Worm (Caenorhabditis elegans) whole organism, L4 larva: Measurements from ENCODE around the gene ttr-35.

Source experiments
- D1046.2 ChIP-seq: fragments of 200-800 bp; sonication (Bioruptor generic); IDR thresholded peaks from 2 replicates; pipeline ENCODE4 v1.3.6; 2022; ENCODE audit warnings: missing genetic modification characterization, missing compliant biosample characterization
- F10B5.3 ChIP-seq: sonication (generic microtip); optimal IDR thresholded peaks from 2 replicates; lab custom pipeline; 2016; ENCODE audit warnings: mild to moderate bottlenecking, missing genetic modification characterization, missing compliant biosample characterization
- F26F4.8 ChIP-seq: fragments of 200-800 bp; sonication (Bioruptor generic); conservative IDR thresholded peaks from 2 replicates; pipeline ENCODE4 v1.3.6; 2022; ENCODE audit warnings: missing genetic modification characterization, missing compliant biosample characterization
- F37D6.2 ChIP-seq: sonication (generic microtip); optimal IDR thresholded peaks from 2 replicates; lab custom pipeline; 2016; ENCODE audit warnings: mild to moderate bottlenecking, missing genetic modification characterization, missing compliant biosample characterization
- F44E2.7 ChIP-seq: fragments of 200-800 bp; sonication (Bioruptor generic); IDR thresholded peaks from 2 replicates; pipeline ENCODE4 v2.1.2; 2022; ENCODE audit warnings: missing genetic modification characterization, missing compliant biosample characterization
- R02D3.7 ChIP-seq: fragments of 150-350 bp; sonication (generic microtip); optimal IDR thresholded peaks from 3 replicates; lab custom pipeline; 2014; ENCODE audit warnings: missing biosample characterization, missing genetic modification characterization
- T20F7.1 ChIP-seq: fragments of 200-800 bp; sonication (Bioruptor generic); optimal IDR thresholded peaks from 2 replicates; lab custom pipeline; 2018; ENCODE audit warnings: mild to moderate bottlenecking, missing genetic modification characterization, missing compliant biosample characterization
- Y48G9A.11 ChIP-seq: fragments of 200-800 bp; sonication (Bioruptor generic); IDR thresholded peaks from 2 replicates; pipeline ENCODE4 v1.3.6; 2022; ENCODE audit warnings: missing genetic modification reagents, missing genetic modification characterization, missing compliant biosample characterization
- ZK337.2 ChIP-seq: fragments of 200-800 bp; sonication (Bioruptor generic); IDR thresholded peaks from 2 replicates; pipeline ENCODE4 v1.3.6; 2022; ENCODE audit warnings: missing genetic modification reagents, missing genetic modification characterization, missing compliant biosample characterization
- arid-1 ChIP-seq: fragments of 200-800 bp; sonication (Bioruptor generic); conservative IDR thresholded peaks from 2 replicates; pipeline ENCODE4 v1.3.6; 2022; ENCODE audit warnings: missing genetic modification reagents, missing genetic modification characterization, missing compliant biosample characterization
- ceh-20 ChIP-seq: fragments of 200-800 bp; sonication (Bioruptor generic); IDR thresholded peaks from 2 replicates; pipeline ENCODE4 v1.3.6; 2022; ENCODE audit warnings: missing genetic modification reagents, missing genetic modification characterization, missing compliant biosample characterization
- ceh-82 ChIP-seq: sonication (generic microtip); optimal IDR thresholded peaks from 2 replicates; lab custom pipeline; 2017; ENCODE audit warnings: missing biosample characterization, missing genetic modification characterization
- ces-1 ChIP-seq: fragments of 150-350 bp; sonication (generic microtip); optimal IDR thresholded peaks from 4 replicates; lab custom pipeline; 2014; ENCODE audit warnings: missing biosample characterization, missing genetic modification reagents, missing genetic modification characterization
- daf-16 ChIP-seq, 3 experiments: sonication (generic microtip); optimal IDR thresholded peaks; 2 replicates each; lab custom pipeline; 2016 to 2017; ENCODE audit warnings: missing genetic modification characterization in 3 of 3, missing genetic modification reagents in 3 of 3, mild to moderate bottlenecking in 2 of 3, missing compliant biosample characterization in 2 of 3, missing biosample characterization in 1 of 3, moderate library complexity in 1 of 3
- daf-19 ChIP-seq: fragments of 200-800 bp; sonication (Bioruptor generic); conservative IDR thresholded peaks from 2 replicates; pipeline ENCODE4 v1.3.6; 2022; ENCODE audit warnings: missing genetic modification characterization, missing compliant biosample characterization
- dmd-6 ChIP-seq: fragments of 200-800 bp; sonication (Bioruptor generic); IDR thresholded peaks from 2 replicates; pipeline ENCODE4 v1.3.6; 2022; ENCODE audit warnings: missing genetic modification reagents, missing genetic modification characterization, missing compliant biosample characterization
- duxl-1 ChIP-seq: sonication (generic microtip); optimal IDR thresholded peaks from 2 replicates; lab custom pipeline; 2016; ENCODE audit warnings: mild to moderate bottlenecking, missing genetic modification characterization, moderate library complexity, missing compliant biosample characterization; ENCODE audit not compliant: poor library complexity
- dve-1 ChIP-seq: sonication (generic microtip); optimal IDR thresholded peaks from 2 replicates; lab custom pipeline; 2017; ENCODE audit warnings: antibody characterized with exemption, mild to moderate bottlenecking, missing genetic modification characterization, missing compliant biosample characterization; ENCODE audit not compliant: insufficient read depth
- fkh-10 ChIP-seq: fragments of 150-350 bp; optimal IDR thresholded peaks from 2 replicates; lab custom pipeline; 2014; ENCODE audit warnings: missing biosample characterization, missing genetic modification reagents, missing genetic modification characterization
- hlh-11 ChIP-seq: fragments of 200-800 bp; sonication (Bioruptor generic); optimal IDR thresholded peaks from 2 replicates; lab custom pipeline; 2018; ENCODE audit warnings: mild to moderate bottlenecking, missing genetic modification characterization, missing compliant biosample characterization
- hlh-30 ChIP-seq: sonication (generic microtip); optimal IDR thresholded peaks from 2 replicates; lab custom pipeline; 2017; ENCODE audit warnings: antibody characterized with exemption, mild to moderate bottlenecking, missing genetic modification characterization, missing compliant biosample characterization; ENCODE audit not compliant: insufficient read depth
- jun-1 ChIP-seq: fragments of 150-350 bp; optimal IDR thresholded peaks from 2 replicates; lab custom pipeline; 2014; ENCODE audit warnings: missing biosample characterization, missing genetic modification reagents, missing genetic modification characterization
- lim-7 ChIP-seq: fragments of 200-800 bp; sonication (Bioruptor generic); IDR thresholded peaks from 2 replicates; pipeline ENCODE4 v1.3.6; 2022; ENCODE audit warnings: missing genetic modification characterization, missing compliant biosample characterization
- lin-15B ChIP-seq: fragments of 150-350 bp; sonication (generic microtip); optimal IDR thresholded peaks from 3 replicates; lab custom pipeline; 2014; ENCODE audit warnings: missing biosample characterization, missing genetic modification characterization
- lin-29 ChIP-seq: fragments of 200-800 bp; sonication (Bioruptor generic); IDR thresholded peaks from 2 replicates; pipeline ENCODE4 v1.3.6; 2022; ENCODE audit warnings: missing genetic modification reagents, missing genetic modification characterization, missing compliant biosample characterization
- lin-38 ChIP-seq: fragments of 200-800 bp; sonication (Bioruptor generic); IDR thresholded peaks from 2 replicates; pipeline ENCODE4 v1.3.6; 2022; ENCODE audit warnings: missing genetic modification reagents, missing genetic modification characterization, missing compliant biosample characterization
- madf-5 ChIP-seq, 2 experiments: fragments of 200-800 bp; sonication (Bioruptor generic); IDR thresholded peaks; 2 replicates each; pipeline ENCODE4 v1.3.6; 2022; ENCODE audit warnings: missing compliant biosample characterization in 2 of 2, missing genetic modification characterization in 2 of 2
- mdt-29 ChIP-seq: fragments of 200-800 bp; sonication (Bioruptor generic); IDR thresholded peaks from 2 replicates; pipeline ENCODE4 v1.3.6; 2022; ENCODE audit warnings: missing genetic modification reagents, missing genetic modification characterization, missing compliant biosample characterization
- mxl-3 ChIP-seq: fragments of 200-800 bp; sonication (Bioruptor generic); optimal IDR thresholded peaks from 2 replicates; lab custom pipeline; 2018; ENCODE audit warnings: mild to moderate bottlenecking, missing genetic modification characterization, missing compliant biosample characterization
- nhr-102 ChIP-seq: sonication (generic microtip); optimal IDR thresholded peaks from 2 replicates; lab custom pipeline; 2016; ENCODE audit warnings: mild to moderate bottlenecking, missing genetic modification characterization, moderate library complexity, missing compliant biosample characterization
- nhr-11 ChIP-seq: fragments of 150-350 bp; optimal IDR thresholded peaks from 2 replicates; lab custom pipeline; 2014; ENCODE audit warnings: missing biosample characterization, missing genetic modification characterization
- nhr-237 ChIP-seq: sonication (generic microtip); optimal IDR thresholded peaks from 2 replicates; lab custom pipeline; 2017; ENCODE audit warnings: missing biosample characterization, missing genetic modification characterization
- nhr-28 ChIP-seq: fragments of 150-350 bp; optimal IDR thresholded peaks from 2 replicates; lab custom pipeline; 2014; ENCODE audit warnings: missing biosample characterization, missing genetic modification characterization
- nhr-42 ChIP-seq: fragments of 200-800 bp; sonication (Bioruptor generic); IDR thresholded peaks from 2 replicates; pipeline ENCODE4 v1.3.6; 2022; ENCODE audit warnings: missing genetic modification characterization, missing compliant biosample characterization
- nhr-48 ChIP-seq: sonication (generic microtip); optimal IDR thresholded peaks from 2 replicates; lab custom pipeline; 2016; ENCODE audit warnings: mild to moderate bottlenecking, missing genetic modification characterization, missing compliant biosample characterization
- nhr-77 ChIP-seq: fragments of 150-350 bp; optimal IDR thresholded peaks from 2 replicates; lab custom pipeline; 2014; ENCODE audit warnings: missing biosample characterization, missing genetic modification characterization
- php-3 ChIP-seq: fragments of 200-800 bp; sonication (Bioruptor generic); IDR thresholded peaks from 2 replicates; pipeline ENCODE4 v1.3.6; 2022; ENCODE audit warnings: missing genetic modification reagents, missing genetic modification characterization, missing compliant biosample characterization
- saeg-2 ChIP-seq: fragments of 200-800 bp; sonication (Bioruptor generic); IDR thresholded peaks from 2 replicates; pipeline ENCODE4 v1.3.6; 2022; ENCODE audit warnings: missing genetic modification reagents, missing genetic modification characterization, missing compliant biosample characterization
- sdz-12 ChIP-seq: fragments of 200-800 bp; sonication (Bioruptor generic); optimal IDR thresholded peaks from 2 replicates; lab custom pipeline; 2018; ENCODE audit warnings: mild to moderate bottlenecking, missing genetic modification characterization, missing compliant biosample characterization
- snpc-1.2 ChIP-seq: fragments of 200-800 bp; sonication (Bioruptor generic); IDR thresholded peaks from 2 replicates; pipeline ENCODE4 v1.3.6; 2022; ENCODE audit warnings: missing genetic modification reagents, missing genetic modification characterization, missing compliant biosample characterization
- tra-1 ChIP-seq: fragments of 200-800 bp; sonication (Bioruptor generic); IDR thresholded peaks from 2 replicates; pipeline ENCODE4 v1.3.6; 2022; ENCODE audit warnings: missing genetic modification reagents, missing genetic modification characterization, missing compliant biosample characterization
- unc-130 ChIP-seq: sonication (generic microtip); optimal IDR thresholded peaks from 2 replicates; lab custom pipeline; 2016; ENCODE audit warnings: missing genetic modification reagents, missing genetic modification characterization, missing compliant biosample characterization
- vab-7 ChIP-seq: fragments of 200-800 bp; sonication (Bioruptor generic); IDR thresholded peaks from 2 replicates; pipeline ENCODE4 v1.3.6; 2022; ENCODE audit warnings: missing genetic modification reagents, missing genetic modification characterization, missing compliant biosample characterization
- zip-11 ChIP-seq: fragments of 200-800 bp; sonication (Bioruptor generic); IDR thresholded peaks from 2 replicates; pipeline ENCODE4 v1.3.6; 2022; ENCODE audit warnings: missing genetic modification characterization, missing compliant biosample characterization
- zip-2 ChIP-seq: fragments of 150-350 bp; optimal IDR thresholded peaks from 2 replicates; lab custom pipeline; 2014; ENCODE audit warnings: missing biosample characterization, missing genetic modification characterization

ttr-35 gene

ce11 chrX:6531896-6532295, 19.8 kb downstream of the ttr-35 start:
- TF ChIP-seq F10B5.3 (no peak), ceh-82 (tag; lab: Kevin White, UChicago) (no peak), dve-1 (tag; lab: Kevin White, UChicago) (no peak), R02D3.7 (tag; lab: Kevin White, UChicago) (no peak), Y48G9A.11 (GFP tag; lab: Robert Waterston, UW) (no peak), nhr-237 (tag; lab: Kevin White, UChicago) (no peak), duxl-1 (tag; lab: Kevin White, UChicago) (no peak), ces-1 (no peak), F44E2.7 (no peak), zip-11 (GFP tag; lab: Robert Waterston, UW) (no peak), lin-15B (tag; lab: Kevin White, UChicago) (no peak)

DNA sequence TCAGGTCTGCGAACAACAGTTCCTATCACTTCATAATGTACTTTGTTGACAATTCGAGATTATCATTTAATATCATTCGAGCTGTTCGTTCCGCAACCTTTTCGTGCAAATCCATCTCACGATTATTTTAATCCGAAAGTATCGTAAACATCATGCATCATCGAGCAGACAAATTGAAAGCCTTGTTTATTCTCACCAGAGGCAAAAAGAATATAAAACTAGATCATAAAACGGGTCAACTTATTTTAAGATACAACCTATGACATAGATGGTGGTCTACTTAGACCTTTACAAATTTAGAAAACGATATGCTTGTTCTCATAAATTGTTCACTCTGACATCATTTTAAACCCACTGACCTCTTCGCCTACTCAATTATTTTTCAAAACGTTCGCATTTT, 21.0 kb downstream of the ttr-35 start:
- TF ChIP-seq lin-38 (peak; percentile 37; the same call in 1 of the 2 replicates), dmd-6 (GFP tag; lab: Robert Waterston, UW) (peak; percentile 73), dve-1 (tag; lab: Kevin White, UChicago) (peak; percentile 61), mdt-29 (GFP tag; lab: Robert Waterston, UW) (0 out of 2 replicates have a peak, but pooled peaks have one; percentile 30), daf-19 (GFP tag; lab: Robert Waterston, UW) (no peak), sdz-12 (GFP tag; lab: Kevin White, UChicago) (no peak), T20F7.1 (GFP tag; lab: Kevin White, UChicago) (peak; percentile 2)

DNA sequence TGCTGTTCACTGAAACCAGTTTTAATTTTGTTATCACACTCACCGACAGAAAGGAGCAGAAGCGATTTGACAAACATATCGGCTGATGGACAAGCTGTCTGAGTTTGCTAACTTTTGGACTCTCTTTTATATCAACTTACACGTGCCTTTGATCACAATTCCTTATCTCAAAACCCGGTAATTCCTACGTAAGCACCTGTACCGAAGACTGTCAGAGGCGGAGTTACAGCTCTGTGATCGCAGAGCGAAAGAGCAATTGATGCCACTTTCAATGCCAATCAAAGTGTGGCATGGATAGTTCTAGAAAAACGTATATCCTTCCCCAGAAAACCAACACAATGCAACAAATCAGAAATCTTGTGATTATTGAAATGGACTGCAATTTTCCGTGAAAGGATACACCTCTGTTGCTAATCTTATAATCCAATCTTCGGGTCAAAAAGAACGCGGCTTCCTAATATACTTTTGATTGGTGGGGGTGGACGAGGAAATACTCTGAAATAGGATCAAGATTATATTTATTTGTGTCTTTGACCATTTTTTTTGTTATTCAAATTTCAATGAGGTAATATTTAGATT, 24.7 kb downstream of the ttr-35 start, which contains the start of gene ilys-5:
Gene ilys-5, minus strand, starts transcription at position 140 of the 579 bp plus-strand sequence.
- TF ChIP-seq dmd-6 (GFP tag; lab: Robert Waterston, UW), result peak; percentile 93
- no peak for TF ChIP-seq lin-29 (GFP tag; lab: Robert Waterston, UW)
- no peak for TF ChIP-seq lim-7 (GFP tag; lab: Robert Waterston, UW)
- TF ChIP-seq zip-2 (tag; lab: Kevin White, UChicago), result no peak
- peak; percentile 38 for TF ChIP-seq nhr-102 (tag; lab: Kevin White, UChicago)
- TF ChIP-seq nhr-77, result no peak
- TF ChIP-seq php-3 (GFP tag; lab: Robert Waterston, UW), result 0 out of 2 replicates have a peak, but pooled peaks have one; percentile 13
- no peak for TF ChIP-seq F37D6.2
- no peak for TF ChIP-seq daf-16 (GFP tag; optimal IDR thresholded peaks at IDR 0.05; lab: Kevin White, UChicago)
- TF ChIP-seq daf-16 (tag; optimal IDR thresholded peaks at IDR 0.05; lab: Kevin White, UChicago), result peak; percentile 19
- TF ChIP-seq mdt-29 (GFP tag; lab: Robert Waterston, UW), result peak; percentile 90
- TF ChIP-seq nhr-42 (GFP tag; lab: Robert Waterston, UW), result no peak
- 0 out of 2 replicates have a peak, but pooled peaks have one; percentile 21 for TF ChIP-seq snpc-1.2 (GFP tag; lab: Robert Waterston, UW)
- no peak for TF ChIP-seq arid-1 (GFP tag; lab: Robert Waterston, UW)
- TF ChIP-seq tra-1, result no peak
- no peak for TF ChIP-seq F26F4.8 (GFP tag; lab: Robert Waterston, UW)
- TF ChIP-seq ceh-20 (GFP tag; lab: Robert Waterston, UW), result no peak
- TF ChIP-seq nhr-48 (tag; lab: Kevin White, UChicago), result peak; percentile 80
- TF ChIP-seq D1046.2 (GFP tag; lab: Robert Waterston, UW), result no peak
- TF ChIP-seq hlh-11 (tag; lab: Kevin White, UChicago), result peak; percentile 85
- peak; percentile 40 for TF ChIP-seq mxl-3 (GFP tag; lab: Kevin White, UChicago)
- TF ChIP-seq ZK337.2 (GFP tag; lab: Robert Waterston, UW), result no peak
- TF ChIP-seq ceh-82 (tag; lab: Kevin White, UChicago), result no peak
- peak; percentile 85 for TF ChIP-seq dve-1 (tag; lab: Kevin White, UChicago)
- TF ChIP-seq nhr-11, result no peak
- TF ChIP-seq nhr-28 (tag; lab: Kevin White, UChicago), result no peak
- peak; percentile 32 for TF ChIP-seq hlh-30 (tag; lab: Kevin White, UChicago)
- TF ChIP-seq jun-1, result no peak
- no peak for TF ChIP-seq fkh-10
- TF ChIP-seq unc-130 (GFP tag; lab: Kevin White, UChicago), result no peak
- no peak for TF ChIP-seq madf-5 (GFP tag; IDR thresholded peaks at IDR 0.05; lab: Robert Waterston, UW)
- TF ChIP-seq saeg-2 (GFP tag; lab: Robert Waterston, UW), result no peak
- no peak for TF ChIP-seq F10B5.3
- no peak for TF ChIP-seq vab-7
